Fruit fly (Drosophila melanogaster) whole organism, embryonic: ENCODE results near the gene CG5846.

Source experiments
- Ada2b ChIP-seq: fragments of 200-800 bp; sonication (Bioruptor generic); IDR thresholded peaks from 2 replicates; pipeline ENCODE4 v1.3.6; 2022; ENCODE audit warnings: missing biosample characterization, missing genetic modification characterization
- B-H1 ChIP-seq: fragments of 200-800 bp; sonication (Bioruptor generic); IDR thresholded peaks from 3 replicates; pipeline ENCODE4 v1.3.6; 2022; ENCODE audit warnings: missing biosample characterization, missing genetic modification characterization
- BtbVII ChIP-seq: fragments of 200-800 bp; sonication (Bioruptor generic); optimal IDR thresholded peaks from 3 replicates; lab custom pipeline; 2017; ENCODE audit warnings: missing biosample characterization, mild to moderate bottlenecking, missing genetic modification characterization
- CG10267 ChIP-seq: fragments of 200-800 bp; sonication (Bioruptor generic); optimal IDR thresholded peaks from 2 replicates; lab custom pipeline; 2018; ENCODE audit warnings: missing biosample characterization, mild to moderate bottlenecking, missing genetic modification characterization, moderate library complexity
- CG10543 ChIP-seq: fragments of 200-800 bp; sonication (Bioruptor generic); optimal IDR thresholded peaks from 3 replicates; lab custom pipeline; 2017; ENCODE audit warnings: missing biosample characterization, mild to moderate bottlenecking, missing genetic modification characterization, moderate library complexity
- CG10654 ChIP-seq: fragments of 200-800 bp; sonication (Bioruptor generic); optimal IDR thresholded peaks from 2 replicates; lab custom pipeline; 2016; ENCODE audit warnings: missing biosample characterization, missing genetic modification characterization
- CG10959 ChIP-seq: fragments of 200-800 bp; sonication (Bioruptor generic); IDR thresholded peaks from 2 replicates; pipeline ENCODE4 v1.3.6; 2022; ENCODE audit warnings: missing biosample characterization, missing genetic modification characterization
- CG11695 ChIP-seq: fragments of 200-800 bp; sonication (Bioruptor generic); IDR thresholded peaks from 3 replicates; pipeline ENCODE4 v1.3.6; 2022; ENCODE audit warnings: missing biosample characterization, missing genetic modification characterization
- CG11696 ChIP-seq: fragments of 200-800 bp; sonication (Bioruptor generic); IDR thresholded peaks from 2 replicates; pipeline ENCODE4 v1.3.6; 2022; ENCODE audit warnings: missing biosample characterization, missing genetic modification characterization
- CG12942 ChIP-seq: fragments of 200-800 bp; sonication (Bioruptor generic); optimal IDR thresholded peaks from 3 replicates; lab custom pipeline; 2016; ENCODE audit warnings: missing biosample characterization, missing genetic modification characterization
- CG13287 ChIP-seq: fragments of 200-800 bp; sonication (Bioruptor generic); IDR thresholded peaks from 2 replicates; pipeline ENCODE4 v1.3.6; 2022; ENCODE audit warnings: missing biosample characterization, missing genetic modification characterization; ENCODE audit not compliant: partially characterized antibody
- CG13775 ChIP-seq: fragments of 200-800 bp; sonication (Bioruptor generic); optimal IDR thresholded peaks from 3 replicates; lab custom pipeline; 2017; ENCODE audit warnings: missing biosample characterization, mild to moderate bottlenecking, missing genetic modification characterization
- CG15011 ChIP-seq: fragments of 200-800 bp; sonication (Bioruptor generic); optimal IDR thresholded peaks from 3 replicates; lab custom pipeline; 2018; ENCODE audit warnings: missing biosample characterization, mild to moderate bottlenecking, missing genetic modification characterization
- CG15696 ChIP-seq: fragments of 200-800 bp; sonication (Bioruptor generic); optimal IDR thresholded peaks from 2 replicates; lab custom pipeline; 2019; ENCODE audit warnings: missing biosample characterization, mild to moderate bottlenecking, missing genetic modification characterization, moderate library complexity
- CG1647 ChIP-seq: fragments of 200-800 bp; sonication (Bioruptor generic); optimal IDR thresholded peaks from 3 replicates; lab custom pipeline; 2016; ENCODE audit warnings: missing biosample characterization, missing genetic modification characterization
- CG2129 ChIP-seq: fragments of 200-800 bp; sonication (Bioruptor generic); IDR thresholded peaks from 2 replicates; pipeline ENCODE4 v1.3.6; 2022; ENCODE audit warnings: missing biosample characterization, missing genetic modification characterization; ENCODE audit not compliant: partially characterized antibody
- CG30403 ChIP-seq: fragments of 200-800 bp; sonication (Bioruptor generic); optimal IDR thresholded peaks from 3 replicates; lab custom pipeline; 2016; ENCODE audit warnings: missing biosample characterization, missing genetic modification characterization
- CG3847 ChIP-seq: fragments of 200-800 bp; sonication (Bioruptor generic); IDR thresholded peaks from 2 replicates; pipeline ENCODE4 v1.3.6; 2022; ENCODE audit warnings: missing biosample characterization, missing genetic modification characterization
- CG4360 ChIP-seq: fragments of 200-800 bp; sonication (Bioruptor generic); IDR thresholded peaks from 2 replicates; pipeline ENCODE4 v1.3.6; 2022; ENCODE audit warnings: missing biosample characterization, missing genetic modification characterization
- CG4404 ChIP-seq: fragments of 200-800 bp; sonication (Bioruptor generic); IDR thresholded peaks from 2 replicates; pipeline ENCODE4 v1.3.6; 2022; ENCODE audit warnings: missing biosample characterization, missing genetic modification characterization
- CG5245 ChIP-seq: fragments of 200-800 bp; sonication (Bioruptor generic); optimal IDR thresholded peaks from 3 replicates; lab custom pipeline; 2016; ENCODE audit warnings: missing biosample characterization, missing genetic modification characterization
- CG6791 ChIP-seq: fragments of 200-800 bp; sonication (Bioruptor generic); IDR thresholded peaks from 3 replicates; pipeline ENCODE4 v1.3.6; 2022; ENCODE audit warnings: missing biosample characterization, missing genetic modification characterization; ENCODE audit not compliant: partially characterized antibody
- CG7271 ChIP-seq: fragments of 200-800 bp; sonication (Bioruptor generic); optimal IDR thresholded peaks from 2 replicates; lab custom pipeline; 2018; ENCODE audit warnings: missing biosample characterization, mild to moderate bottlenecking, missing genetic modification characterization, moderate library complexity
- CG7786 ChIP-seq: fragments of 200-800 bp; sonication (Bioruptor generic); optimal IDR thresholded peaks from 2 replicates; lab custom pipeline; 2016; ENCODE audit warnings: missing biosample characterization, missing genetic modification characterization
- CG8478 ChIP-seq: fragments of >200 bp; optimal IDR thresholded peaks from 2 replicates; lab custom pipeline; 2018
- Camta ChIP-seq: fragments of 200-800 bp; sonication (Bioruptor generic); optimal IDR thresholded peaks from 2 replicates; lab custom pipeline; 2016; ENCODE audit warnings: missing biosample characterization, missing genetic modification characterization
- Dad ChIP-seq: fragments of 200-800 bp; sonication (Bioruptor generic); optimal IDR thresholded peaks from 3 replicates; lab custom pipeline; 2016; ENCODE audit warnings: missing biosample characterization, missing genetic modification characterization
- Gsc ChIP-seq: fragments of 200-800 bp; sonication (Bioruptor generic); IDR thresholded peaks from 2 replicates; pipeline ENCODE4 v1.3.6; 2022; ENCODE audit warnings: missing biosample characterization, missing genetic modification characterization
- Hand ChIP-seq: fragments of 200-800 bp; sonication (Bioruptor generic); optimal IDR thresholded peaks from 2 replicates; lab custom pipeline; 2017; ENCODE audit warnings: mild to moderate bottlenecking, missing biosample characterization, missing genetic modification reagents, missing genetic modification characterization
- Hr39 ChIP-seq: fragments of >200 bp; optimal IDR thresholded peaks from 2 replicates; lab custom pipeline; 2017
- Myb ChIP-seq: fragments of 200-800 bp; sonication (Bioruptor generic); optimal IDR thresholded peaks from 2 replicates; lab custom pipeline; 2016; ENCODE audit warnings: missing biosample characterization, missing genetic modification characterization
- Poxn ChIP-seq: fragments of 200-800 bp; sonication (Bioruptor generic); IDR thresholded peaks from 2 replicates; pipeline ENCODE4 v1.3.6; 2022; ENCODE audit warnings: missing biosample characterization, missing genetic modification characterization
- Side ChIP-seq: fragments of 200-800 bp; sonication (Bioruptor generic); optimal IDR thresholded peaks from 2 replicates; lab custom pipeline; 2016; ENCODE audit warnings: missing biosample characterization, missing genetic modification characterization
- crp ChIP-seq, 2 experiments: fragments of 200-800 bp; sonication (Bioruptor generic); optimal IDR thresholded peaks; 2 replicates in 1 of 2; 3 replicates in 1 of 2; lab custom pipeline; 2017; ENCODE audit warnings: missing biosample characterization in 2 of 2, missing genetic modification characterization in 2 of 2, mild to moderate bottlenecking in 1 of 2, moderate library complexity in 1 of 2
- danr ChIP-seq: fragments of 200-800 bp; sonication (Bioruptor generic); IDR thresholded peaks from 2 replicates; pipeline ENCODE4 v1.3.6; 2022; ENCODE audit warnings: missing biosample characterization, missing genetic modification characterization
- dimm ChIP-seq: fragments of 200-800 bp; sonication (Bioruptor generic); IDR thresholded peaks from 2 replicates; pipeline ENCODE4 v1.3.6; 2022; ENCODE audit warnings: missing biosample characterization, missing genetic modification characterization
- dmrt99B ChIP-seq: fragments of 200-800 bp; sonication (Bioruptor generic); optimal IDR thresholded peaks from 2 replicates; lab custom pipeline; 2018; ENCODE audit warnings: missing biosample characterization, mild to moderate bottlenecking, missing genetic modification characterization, moderate library complexity
- esg ChIP-seq: fragments of 200-800 bp; sonication (Bioruptor generic); conservative IDR thresholded peaks from 2 replicates; pipeline ENCODE4 v1.3.6; 2022; ENCODE audit warnings: missing biosample characterization, missing genetic modification characterization
- fd3F ChIP-seq: fragments of 200-800 bp; sonication (Bioruptor generic); optimal IDR thresholded peaks from 2 replicates; lab custom pipeline; 2018; ENCODE audit warnings: missing biosample characterization, mild to moderate bottlenecking, missing genetic modification characterization, moderate library complexity
- grau ChIP-seq: fragments of 200-800 bp; optimal IDR thresholded peaks from 3 replicates; lab custom pipeline; 2019; ENCODE audit warnings: missing biosample characterization, mild to moderate bottlenecking, missing genetic modification characterization, moderate library complexity
- hkb ChIP-seq, 2 experiments: fragments of 200-800 bp in 1 of 2; fragments of >200 bp in 1 of 2; sonication (Bioruptor generic) in 1 of 2; IDR thresholded peaks in 1 of 2; optimal IDR thresholded peaks in 1 of 2; 2 replicates each; pipeline versions ENCODE4 v1.3.6 to Lab custom; 2017 to 2022; ENCODE audit warnings: missing biosample characterization in 1 of 2, missing genetic modification characterization in 1 of 2
- inv ChIP-seq: fragments of 200-800 bp; sonication (Bioruptor generic); IDR thresholded peaks from 2 replicates; pipeline ENCODE4 v1.3.6; 2022; ENCODE audit warnings: missing biosample characterization, missing genetic modification characterization; ENCODE audit not compliant: partially characterized antibody
- jigr1 ChIP-seq: fragments of 200-800 bp; sonication (Bioruptor generic); IDR thresholded peaks from 3 replicates; pipeline ENCODE4 v1.3.6; 2022; ENCODE audit warnings: missing biosample characterization, missing genetic modification characterization
- lola ChIP-seq, 3 experiments: fragments of >200 bp in 2 of 3; fragments of 200-800 bp in 1 of 3; sonication (Bioruptor generic) in 1 of 3; optimal IDR thresholded peaks; 2 replicates each; lab custom pipeline; 2017 to 2019; ENCODE audit warnings: missing biosample characterization in 3 of 3, missing genetic modification characterization in 3 of 3, mild to moderate bottlenecking in 1 of 3, moderate library complexity in 1 of 3
- nmo ChIP-seq: fragments of 200-800 bp; sonication (Bioruptor generic); optimal IDR thresholded peaks from 2 replicates; lab custom pipeline; 2018; ENCODE audit warnings: missing biosample characterization, mild to moderate bottlenecking, missing genetic modification characterization, moderate library complexity
- otp ChIP-seq: fragments of 200-800 bp; sonication (Bioruptor generic); IDR thresholded peaks from 3 replicates; pipeline ENCODE4, ENCODE4 v1.3.6; 2022; ENCODE audit warnings: missing biosample characterization, missing genetic modification characterization
- pan ChIP-seq, 4 experiments: fragments of >200 bp in 3 of 4; fragments of 200-800 bp in 1 of 4; sonication (Bioruptor generic) in 1 of 4; optimal IDR thresholded peaks in 3 of 4; IDR thresholded peaks in 1 of 4; 2 replicates each; pipeline versions ENCODE4 v1.3.6 to Lab custom; 2017 to 2022; ENCODE audit warnings: missing biosample characterization in 2 of 4, missing genetic modification characterization in 2 of 4, mixed read lengths in 1 of 4
- repo ChIP-seq: fragments of 200-800 bp; sonication (Bioruptor generic); optimal IDR thresholded peaks from 2 replicates; lab custom pipeline; 2016; ENCODE audit warnings: missing biosample characterization, missing genetic modification characterization
- usp ChIP-seq: fragments of >200 bp; optimal IDR thresholded peaks from 2 replicates; lab custom pipeline; 2017; ENCODE audit warnings: missing biosample characterization, missing genetic modification characterization
- wdn ChIP-seq: fragments of 200-800 bp; sonication (Bioruptor generic); IDR thresholded peaks from 2 replicates; pipeline ENCODE4 v1.3.6; 2022; ENCODE audit warnings: missing biosample characterization, missing genetic modification characterization
- zen2 ChIP-seq: fragments of 200-800 bp; sonication (Bioruptor generic); IDR thresholded peaks from 3 replicates; pipeline ENCODE4 v1.3.6; 2022; ENCODE audit warnings: missing biosample characterization, missing genetic modification characterization; ENCODE audit not compliant: partially characterized antibody

The CG5846 gene

dm6 chr2L:9996553-9996952 is 39.5 kb upstream of the CG5846 start (continued):
- no peak for TF ChIP-seq Dad
- TF ChIP-seq CG3847 (GFP tag; lab: Robert Waterston, UW) = no peak
- no peak for TF ChIP-seq Side (GFP tag; lab: Kevin White, UChicago)
- no peak for TF ChIP-seq Hr39
- TF ChIP-seq Poxn (GFP tag; lab: Robert Waterston, UW) = no peak
- peak; percentile 10 for TF ChIP-seq Camta (GFP tag; lab: Kevin White, UChicago)
- TF ChIP-seq repo = no peak
- no peak for TF ChIP-seq zen2 (GFP tag; lab: Robert Waterston, UW)
- TF ChIP-seq CG5245 (GFP tag; lab: Kevin White, UChicago) = no peak
- peak; percentile 22 for TF ChIP-seq CG30403 (GFP tag; lab: Kevin White, UChicago)
- no peak for TF ChIP-seq CG11695 (GFP tag; lab: Robert Waterston, UW)
- TF ChIP-seq CG12942 (GFP tag; lab: Kevin White, UChicago) = no peak
- no peak for TF ChIP-seq CG1647 (GFP tag; lab: Kevin White, UChicago)
- TF ChIP-seq CG11696 (GFP tag; lab: Robert Waterston, UW) = no peak
- peak; percentile 39 for TF ChIP-seq CG13775 (GFP tag; lab: Kevin White, UChicago)
- no peak for TF ChIP-seq dimm (GFP tag; lab: Robert Waterston, UW)
- peak in 1 of 3 experiments; percentile 55 for TF ChIP-seq lola (GFP tag; optimal IDR thresholded peaks at IDR 0.05; lab: Kevin White, UChicago)
- no peak for TF ChIP-seq esg (GFP tag; lab: Robert Waterston, UW)
- no peak for TF ChIP-seq Gsc (GFP tag; lab: Robert Waterston, UW)
- no peak for TF ChIP-seq CG4360 (GFP tag; lab: Robert Waterston, UW)
- no peak for TF ChIP-seq pan (optimal IDR thresholded peaks at IDR 0.05; lab: Kevin White, UChicago)
- no peak for TF ChIP-seq pan (GFP tag; optimal IDR thresholded peaks at IDR 0.05 in 1 of 2, IDR thresholded peaks at IDR 0.05 in 1 of 2)
- no peak for TF ChIP-seq danr (GFP tag; lab: Robert Waterston, UW)
- no peak for TF ChIP-seq CG13287 (GFP tag; lab: Robert Waterston, UW)
- no peak for TF ChIP-seq Myb (GFP tag; lab: Kevin White, UChicago)
- TF ChIP-seq B-H1 (GFP tag; lab: Robert Waterston, UW) = no peak
- TF ChIP-seq CG10543 (GFP tag; lab: Kevin White, UChicago) = no peak
- peak; percentile 41 for TF ChIP-seq CG15696 (tag; lab: Kevin White, UChicago)
- TF ChIP-seq otp (GFP tag; lab: Robert Waterston, UW) = no peak
- TF ChIP-seq grau (tag; lab: Kevin White, UChicago) = peak; percentile 35
- TF ChIP-seq inv (GFP tag; lab: Robert Waterston, UW) = no peak
- no peak for TF ChIP-seq Ada2b (GFP tag; lab: Robert Waterston, UW)
- no peak for TF ChIP-seq crp (GFP tag; optimal IDR thresholded peaks at IDR 0.05; lab: Kevin White, UChicago)
- TF ChIP-seq Hand (GFP tag; lab: Kevin White, UChicago) = no peak
- no peak for TF ChIP-seq CG4404 (GFP tag; lab: Robert Waterston, UW)
- TF ChIP-seq nmo (GFP tag; lab: Kevin White, UChicago) = peak; percentile 34
- no peak for TF ChIP-seq hkb (optimal IDR thresholded peaks at IDR 0.05; lab: Kevin White, UChicago)
- TF ChIP-seq hkb (GFP tag; IDR thresholded peaks at IDR 0.05; lab: Robert Waterston, UW) = no peak
- peak; percentile 87 for TF ChIP-seq CG10267 (tag; lab: Kevin White, UChicago)
- TF ChIP-seq CG6791 (GFP tag; lab: Robert Waterston, UW) = no peak; the same call in 2 of the 3 replicates
- no peak for TF ChIP-seq CG10959
- TF ChIP-seq dmrt99B (tag; lab: Kevin White, UChicago) = no peak
- no peak for TF ChIP-seq BtbVII (GFP tag; lab: Kevin White, UChicago)
- TF ChIP-seq jigr1 = no peak
- no peak for TF ChIP-seq CG10654 (GFP tag; lab: Kevin White, UChicago)
- TF ChIP-seq wdn (GFP tag; lab: Robert Waterston, UW) = no peak
- no peak for TF ChIP-seq CG2129 (GFP tag; lab: Robert Waterston, UW)
- TF ChIP-seq CG7786 (GFP tag; lab: Kevin White, UChicago) = peak; percentile 5
- no peak for TF ChIP-seq fd3F (GFP tag; lab: Kevin White, UChicago)
- no peak for TF ChIP-seq CG7271
- no peak for TF ChIP-seq CG15011 (GFP tag; lab: Kevin White, UChicago)
- no peak for TF ChIP-seq usp (GFP tag; lab: Kevin White, UChicago)
- TF ChIP-seq CG8478 = no peak
